Fruit fly (Drosophila melanogaster) whole organism, pupa: ENCODE results near the gene CG31176.
"Not testable (repeated sequence)": the region's sequence is repeated elsewhere in the genome, so short reads cannot be mapped to it uniquely, and the experiment has no call there.

ENCODE experiments used
- CG10348 ChIP-seq: fragments of 200-800 bp; sonication (Bioruptor generic); IDR thresholded peaks from 2 replicates; pipeline ENCODE4 v1.3.6; 2022; ENCODE audit warnings: missing biosample characterization, missing genetic modification characterization
- CG12605 ChIP-seq: fragments of 200-800 bp; sonication (Bioruptor generic); IDR thresholded peaks from 2 replicates; pipeline ENCODE4 v1.3.6; 2022; ENCODE audit warnings: missing biosample characterization, missing genetic modification characterization
- CG13204 ChIP-seq: fragments of 200-800 bp; sonication (Bioruptor generic); optimal IDR thresholded peaks from 2 replicates; lab custom pipeline; 2018; ENCODE audit warnings: missing biosample characterization, mild to moderate bottlenecking, missing genetic modification characterization, moderate library complexity
- CG14655 ChIP-seq: fragments of 200-800 bp; sonication (Bioruptor generic); optimal IDR thresholded peaks from 3 replicates; lab custom pipeline; 2017; ENCODE audit warnings: mild to moderate bottlenecking, missing biosample characterization, missing genetic modification reagents, missing genetic modification characterization
- CG15710 ChIP-seq: fragments of 200-800 bp; sonication (Bioruptor generic); optimal IDR thresholded peaks from 2 replicates; lab custom pipeline; 2018; ENCODE audit warnings: missing biosample characterization, mild to moderate bottlenecking, missing genetic modification characterization, moderate library complexity
- CG17806 ChIP-seq: fragments of 200-800 bp; sonication (Bioruptor generic); optimal IDR thresholded peaks from 2 replicates; lab custom pipeline; 2018; ENCODE audit warnings: missing biosample characterization, mild to moderate bottlenecking, missing genetic modification characterization, moderate library complexity
- CG32121 ChIP-seq: fragments of 200-800 bp; sonication (Bioruptor generic); IDR thresholded peaks from 2 replicates; pipeline ENCODE4 v1.3.6; 2022; ENCODE audit warnings: missing biosample characterization, missing genetic modification characterization
- CG34367 ChIP-seq: fragments of 200-800 bp; sonication (Bioruptor generic); optimal IDR thresholded peaks from 2 replicates; lab custom pipeline; 2018; ENCODE audit warnings: missing biosample characterization, mild to moderate bottlenecking, missing genetic modification characterization
- CG4496 ChIP-seq: fragments of 200-800 bp; sonication (Bioruptor generic); IDR thresholded peaks from 3 replicates; pipeline ENCODE4 v1.3.6; 2022; ENCODE audit warnings: missing biosample characterization, missing genetic modification characterization
- CG8159 ChIP-seq: fragments of 200-800 bp; sonication (Bioruptor generic); optimal IDR thresholded peaks from 3 replicates; lab custom pipeline; 2018; ENCODE audit warnings: missing biosample characterization, mild to moderate bottlenecking, missing genetic modification characterization, moderate library complexity
- CG8301 ChIP-seq: fragments of 200-800 bp; sonication (Bioruptor generic); optimal IDR thresholded peaks from 2 replicates; lab custom pipeline; 2018; ENCODE audit warnings: missing biosample characterization, mild to moderate bottlenecking, missing genetic modification characterization
- CG9948 ChIP-seq: fragments of 200-800 bp; sonication (Bioruptor generic); optimal IDR thresholded peaks from 2 replicates; lab custom pipeline; 2018; ENCODE audit warnings: missing biosample characterization, mild to moderate bottlenecking, missing genetic modification characterization, moderate library complexity
- D1 ChIP-seq: fragments of 200-800 bp; sonication (Bioruptor generic); optimal IDR thresholded peaks from 2 replicates; lab custom pipeline; 2018; ENCODE audit warnings: missing biosample characterization, mild to moderate bottlenecking, missing genetic modification characterization, moderate library complexity
- EcR ChIP-seq: fragments of 200-800 bp; sonication (Bioruptor generic); optimal IDR thresholded peaks from 3 replicates; lab custom pipeline; 2019; ENCODE audit warnings: missing biosample characterization, missing genetic modification characterization, mild to moderate bottlenecking, moderate library complexity, missing genetic modification reagents
- Ets98B ChIP-seq: fragments of 200-800 bp; sonication (Bioruptor generic); IDR thresholded peaks from 2 replicates; pipeline ENCODE4 v1.3.6; 2022; ENCODE audit warnings: missing biosample characterization, missing genetic modification characterization
- Pif1A ChIP-seq: fragments of 200-800 bp; sonication (Bioruptor generic); optimal IDR thresholded peaks from 3 replicates; lab custom pipeline; 2016; ENCODE audit warnings: missing biosample characterization, missing genetic modification characterization
- Pif1B ChIP-seq: fragments of 200-800 bp; sonication (Bioruptor generic); optimal IDR thresholded peaks from 3 replicates; lab custom pipeline; 2016; ENCODE audit warnings: missing biosample characterization, missing genetic modification characterization
- Snoo ChIP-seq: fragments of 200-800 bp; sonication (Bioruptor generic); optimal IDR thresholded peaks from 3 replicates; lab custom pipeline; 2017; ENCODE audit warnings: missing biosample characterization, mild to moderate bottlenecking, missing genetic modification characterization, inconsistent platforms
- fd96Ca ChIP-seq: fragments of 200-800 bp; sonication (Bioruptor generic); IDR thresholded peaks from 3 replicates; pipeline ENCODE4 v1.3.6; 2022; ENCODE audit warnings: missing biosample characterization, missing genetic modification characterization
- gl ChIP-seq: fragments of 200-800 bp; sonication (Bioruptor generic); optimal IDR thresholded peaks from 2 replicates; lab custom pipeline; 2018; ENCODE audit warnings: missing biosample characterization, mild to moderate bottlenecking, missing genetic modification characterization
- rn ChIP-seq: fragments of 200-800 bp; sonication (Bioruptor generic); IDR thresholded peaks from 2 replicates; pipeline ENCODE4 v1.3.6; 2022; ENCODE audit warnings: missing biosample characterization, missing genetic modification characterization

The CG31176 gene

dm6 chr3R:21737264-21737663, 17.8 kb upstream of the CG31176 start, which contains the start of gene CG42870:
Gene CG42870, minus strand, starts transcription at chr3R:21737364.
- TF ChIP-seq rn (GFP tag; lab: Robert Waterston, UW) (no peak), CG4496 (no peak), CG17806 (tag; lab: Kevin White, UChicago) (no peak), CG8301 (tag; lab: Kevin White, UChicago) (no peak), CG14655 (GFP tag; lab: Kevin White, UChicago) (no peak), D1 (tag; lab: Kevin White, UChicago) (no peak), CG15710 (tag; lab: Kevin White, UChicago) (no peak), Pif1B (GFP tag; lab: Kevin White, UChicago) (no peak), CG8159 (no peak), CG10348 (GFP tag; lab: Robert Waterston, UW) (no peak), fd96Ca (GFP tag; lab: Robert Waterston, UW) (no peak), Ets98B (GFP tag; lab: Robert Waterston, UW) (no peak)

- TF ChIP-seq fd96Ca (GFP tag; lab: Robert Waterston, UW) (no peak), CG12605 (GFP tag; lab: Robert Waterston, UW) (no peak), CG10348 (GFP tag; lab: Robert Waterston, UW) (no peak)
- TF ChIP-seq, all 21 proteins: peak for 0
Measured at dm6 chr3R:21736749-21737148, 17.3 kb upstream of the CG31176 start, which contains the start of gene CG42869. Gene CG42869, minus strand, starts transcription at chr3R:21736849.

dm6 chr3R:21736196-21736595, 16.7 kb upstream of the CG31176 start, which contains the start of gene Sfp93F:
Gene Sfp93F, minus strand, starts transcription at chr3R:21736296.
- TF ChIP-seq CG13204 (GFP tag; lab: Kevin White, UChicago); CG34367 (tag; lab: Kevin White, UChicago); fd96Ca (GFP tag; lab: Robert Waterston, UW): not testable (repeated sequence)

- TF ChIP-seq CG8159, result peak; percentile 41
- no peak for TF ChIP-seq D1 (tag; lab: Kevin White, UChicago)
- TF ChIP-seq CG13204 (GFP tag; lab: Kevin White, UChicago), result no peak
- TF ChIP-seq CG14655 (GFP tag; lab: Kevin White, UChicago), result peak; percentile 70
- peak; percentile 43 for TF ChIP-seq CG17806 (tag; lab: Kevin White, UChicago)
- peak; percentile 50 for TF ChIP-seq CG9948 (tag; lab: Kevin White, UChicago)
- TF ChIP-seq CG15710 (tag; lab: Kevin White, UChicago), result peak; percentile 28
- peak; percentile 49 for TF ChIP-seq Pif1B (GFP tag; lab: Kevin White, UChicago)
- TF ChIP-seq CG10348 (GFP tag; lab: Robert Waterston, UW), result peak; percentile 51
- peak; percentile 36 for TF ChIP-seq CG34367 (tag; lab: Kevin White, UChicago)
- TF ChIP-seq CG32121 (GFP tag; lab: Robert Waterston, UW), result peak; percentile 90
- TF ChIP-seq fd96Ca (GFP tag; lab: Robert Waterston, UW), result peak; percentile 74
- TF ChIP-seq gl, result no peak
- TF ChIP-seq Ets98B (GFP tag; lab: Robert Waterston, UW), result peak; percentile 85
- TF ChIP-seq CG12605 (GFP tag; lab: Robert Waterston, UW), result peak; percentile 76
- TF ChIP-seq Pif1A (GFP tag; lab: Kevin White, UChicago), result peak; percentile 18
- TF ChIP-seq CG8301 (tag; lab: Kevin White, UChicago), result peak; percentile 64
- TF ChIP-seq Snoo (tag; lab: Kevin White, UChicago), result peak; percentile 18
- no peak for TF ChIP-seq EcR (GFP tag; lab: Kevin White, UChicago)
- peak; percentile 78 for TF ChIP-seq CG4496
- TF ChIP-seq rn (GFP tag; lab: Robert Waterston, UW), result peak; percentile 72
Measured at dm6 chr3R:21732901-21733300, 13.4 kb upstream of the CG31176 start.

dm6 chr3R:21731682-21732081, 12.2 kb upstream of the CG31176 start:
- TF ChIP-seq CG32121 (GFP tag; lab: Robert Waterston, UW), result peak; percentile 59; the same call in 1 of the 2 replicates
- no peak for TF ChIP-seq CG17806 (tag; lab: Kevin White, UChicago)
- TF ChIP-seq CG4496, result 0 out of 3 replicates have a peak, but pooled peaks have one; percentile 33
- peak; percentile 29 for TF ChIP-seq CG14655 (GFP tag; lab: Kevin White, UChicago)
- TF ChIP-seq Ets98B (GFP tag; lab: Robert Waterston, UW), result peak; percentile 56; the same call in 1 of the 2 replicates

dm6 chr3R:21730955-21731354, 11.5 kb upstream of the CG31176 start:
- TF ChIP-seq CG8301 (tag; lab: Kevin White, UChicago), result no peak
- no peak for TF ChIP-seq Pif1A (GFP tag; lab: Kevin White, UChicago)
- no peak for TF ChIP-seq CG17806 (tag; lab: Kevin White, UChicago)
- TF ChIP-seq CG10348 (GFP tag; lab: Robert Waterston, UW), result no peak
- no peak for TF ChIP-seq rn (GFP tag; lab: Robert Waterston, UW)
- no peak for TF ChIP-seq CG4496
- no peak for TF ChIP-seq CG15710 (tag; lab: Kevin White, UChicago)
- TF ChIP-seq CG13204 (GFP tag; lab: Kevin White, UChicago), result no peak
- no peak for TF ChIP-seq CG12605 (GFP tag; lab: Robert Waterston, UW)
- TF ChIP-seq CG9948 (tag; lab: Kevin White, UChicago), result no peak
- no peak for TF ChIP-seq CG14655 (GFP tag; lab: Kevin White, UChicago)
- no peak for TF ChIP-seq CG34367 (tag; lab: Kevin White, UChicago)
- TF ChIP-seq Pif1B (GFP tag; lab: Kevin White, UChicago), result no peak
- TF ChIP-seq Ets98B (GFP tag; lab: Robert Waterston, UW), result no peak
- TF ChIP-seq gl, result no peak
- TF ChIP-seq D1 (tag; lab: Kevin White, UChicago), result no peak
